Fruit fly (Drosophila melanogaster): Measurements from ENCODE around the gene Nhe2.

Gene Nhe2

DNA sequence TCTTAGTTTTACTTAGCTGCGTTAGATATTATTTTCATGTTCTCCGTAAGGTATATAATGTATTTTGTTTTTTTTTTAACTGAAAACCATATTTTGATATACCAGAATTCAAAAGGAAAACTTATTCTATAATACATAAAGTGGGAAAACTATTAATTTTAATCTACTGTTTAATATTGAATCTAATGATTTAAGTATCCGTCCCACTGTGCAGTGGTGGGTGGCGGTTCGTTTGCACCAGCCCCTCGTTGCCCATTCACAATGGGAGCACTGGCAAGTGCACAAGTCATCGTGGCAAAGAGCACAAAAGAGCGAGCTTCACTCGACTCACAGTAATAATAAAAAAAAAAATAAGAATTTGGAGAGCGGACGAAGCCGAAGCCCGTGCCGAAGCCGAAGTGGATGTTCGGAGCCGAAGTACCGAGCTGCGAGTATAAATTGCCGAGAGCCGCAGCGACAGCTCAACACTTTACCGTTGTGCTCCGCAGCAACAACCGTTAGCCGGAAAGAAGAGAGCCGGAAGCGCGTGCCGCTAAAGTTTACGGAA lies 7.8 kb upstream of the Nhe2 start, which contains the start of gene CG34136 (continued):
- TF ChIP-seq Chrac-16 (GFP tag; optimal IDR thresholded peaks at IDR 0.05) (no peak), CG10979 (tag; optimal IDR thresholded peaks at IDR 0.05) (peak; percentile 50), CG7556 (GFP tag; optimal IDR thresholded peaks at IDR 0.05) (no peak), CG6272 (GFP tag; IDR thresholded peaks at IDR 0.05) (no peak), CG15011 (GFP tag; optimal IDR thresholded peaks at IDR 0.05) (no peak), B-H2 (GFP tag; optimal IDR thresholded peaks at IDR 0.05) (no peak), Atf6 (GFP tag; IDR thresholded peaks at IDR 0.05) (peak; percentile 57; the same call in 1 of the 2 replicates), Jarid2 (GFP tag; optimal IDR thresholded peaks at IDR 0.05) (no peak), Asciz (GFP tag; optimal IDR thresholded peaks at IDR 0.05) (peak; percentile 42), CG2120 (GFP tag; optimal IDR thresholded peaks at IDR 0.05) (peak; percentile 25), Nf-YC (tag; optimal IDR thresholded peaks at IDR 0.05) (no peak), C15 (GFP tag; IDR thresholded peaks at IDR 0.05) (no peak), tgo (GFP tag; IDR thresholded peaks at IDR 0.05) (peak; percentile 39; the same call in 1 of the 3 replicates), CG11085 (GFP tag; IDR thresholded peaks at IDR 0.05) (no peak), CG17186 (GFP tag; optimal IDR thresholded peaks at IDR 0.05) (no peak), nau (GFP tag; optimal IDR thresholded peaks at IDR 0.05) (no peak), CG8924 (tag; optimal IDR thresholded peaks at IDR 0.05) (peak; percentile 13), Lim3 (GFP tag; IDR thresholded peaks at IDR 0.05) (no peak), CG12299 (tag; optimal IDR thresholded peaks at IDR 0.05) (no peak), aop (GFP tag; IDR thresholded peaks at IDR 0.05) (no peak), CG14050 (GFP tag; IDR thresholded peaks at IDR 0.05) (no peak), dmrt11E (tag; optimal IDR thresholded peaks at IDR 0.05) (no peak), Adf1 (GFP tag; IDR thresholded peaks at IDR 0.05) (no peak), CG17328 (GFP tag; IDR thresholded peaks at IDR 0.05) (peak; percentile 41; the same call in 1 of the 2 replicates), Dad (GFP tag; optimal IDR thresholded peaks at IDR 0.05) (no peak), gsb-n (tag; optimal IDR thresholded peaks at IDR 0.05) (no peak), odd (GFP tag; optimal IDR thresholded peaks at IDR 0.05) (peak; percentile 28), ken (GFP tag; IDR thresholded peaks at IDR 0.05) (no peak), CG8388 (GFP tag; optimal IDR thresholded peaks at IDR 0.05) (peak; percentile 15), onecut (GFP tag; IDR thresholded peaks at IDR 0.05) (no peak), Sox100B (GFP tag; optimal IDR thresholded peaks at IDR 0.05) (peak; percentile 52), ro (GFP tag; IDR thresholded peaks at IDR 0.05) (no peak), CG7839 (tag; optimal IDR thresholded peaks at IDR 0.05) (peak; percentile 64), Atf-2 (GFP tag; optimal IDR thresholded peaks at IDR 0.05) (peak; percentile 16), zen2 (GFP tag; IDR thresholded peaks at IDR 0.05; ENCODE audit: partially characterized antibody) (0 out of 3 replicates have a peak, but pooled peaks have one; percentile 5), Lpt (GFP tag; optimal IDR thresholded peaks at IDR 0.05) (no peak), CG2889 (GFP tag; IDR thresholded peaks at IDR 0.05) (no peak), cwo (GFP tag; optimal IDR thresholded peaks at IDR 0.05) (peak; percentile 22), Ets65A (GFP tag) (no peak), run (tag; optimal IDR thresholded peaks at IDR 0.05) (no peak), CG6791 (GFP tag; IDR thresholded peaks at IDR 0.05; ENCODE audit: partially characterized antibody) (0 out of 3 replicates have a peak, but pooled peaks have one; percentile 35), fd64A (GFP tag; optimal IDR thresholded peaks at IDR 0.05) (no peak), CG4404 (GFP tag; IDR thresholded peaks at IDR 0.05) (no peak), ATbp (GFP tag; optimal IDR thresholded peaks at IDR 0.05) (no peak), Nf-YB (GFP tag; optimal IDR thresholded peaks at IDR 0.05) (no peak), Hsf (GFP tag; optimal IDR thresholded peaks at IDR 0.05) (peak; percentile 40), CG10209 (GFP tag; optimal IDR thresholded peaks at IDR 0.05) (peak; percentile 8), jing (GFP tag; optimal IDR thresholded peaks at IDR 0.05) (no peak), Doc3 (GFP tag; IDR thresholded peaks at IDR 0.05; ENCODE audit: partially characterized antibody) (no peak), CG8359 (GFP tag; optimal IDR thresholded peaks at IDR 0.05; ENCODE audit: borderline replicate concordance) (no peak)

All from whole organism, embryonic.